Worm (Caenorhabditis elegans) whole organism, L1 larva: ENCODE data around the gene F26F2.3.

ENCODE experiments used
- C04F5.9 ChIP-seq: sonication (generic microtip); optimal IDR thresholded peaks from 2 replicates; lab custom pipeline; 2016; ENCODE audit warnings: missing genetic modification characterization, missing compliant biosample characterization
- C16A3.4 ChIP-seq: fragments of 150-350 bp; optimal IDR thresholded peaks from 2 replicates; lab custom pipeline; 2014; ENCODE audit warnings: missing biosample characterization, missing genetic modification characterization
- Y116A8C.19 ChIP-seq: sonication (generic microtip); optimal IDR thresholded peaks from 2 replicates; lab custom pipeline; 2016; ENCODE audit warnings: missing compliant biosample characterization, missing genetic modification characterization, borderline replicate concordance
- aha-1 ChIP-seq: fragments of 150-350 bp; optimal IDR thresholded peaks from 2 replicates; lab custom pipeline; 2014; ENCODE audit warnings: missing biosample characterization, missing genetic modification characterization
- ceh-82 ChIP-seq, 3 experiments: fragments of 150-350 bp in 1 of 3; sonication (generic microtip) in 2 of 3; optimal IDR thresholded peaks; 2 replicates each; lab custom pipeline; 2014 to 2017; ENCODE audit warnings: missing biosample characterization in 3 of 3, missing genetic modification characterization in 3 of 3
- ceh-88 ChIP-seq: fragments of 200-800 bp; sonication (Bioruptor generic); IDR thresholded peaks from 2 replicates; pipeline ENCODE4 v1.3.6; 2022; ENCODE audit warnings: missing genetic modification characterization, missing compliant biosample characterization
- ceh-90 ChIP-seq: sonication (generic microtip); optimal IDR thresholded peaks from 2 replicates; lab custom pipeline; 2016; ENCODE audit warnings: missing genetic modification characterization, missing compliant biosample characterization
- ces-1 ChIP-seq: fragments of 150-350 bp; optimal IDR thresholded peaks from 2 replicates; lab custom pipeline; 2014; ENCODE audit warnings: missing biosample characterization, missing genetic modification reagents, missing genetic modification characterization
- dpl-1 ChIP-seq, 3 experiments: fragments of 150-350 bp in 2 of 3; sonication (generic microtip) in 1 of 3; optimal IDR thresholded peaks; 2 replicates each; lab custom pipeline; 2014 to 2017; ENCODE audit warnings: missing biosample characterization in 3 of 3, missing genetic modification characterization in 3 of 3, missing genetic modification reagents in 3 of 3
- efl-1 ChIP-seq, 4 experiments: fragments of 150-350 bp; optimal IDR thresholded peaks in 3 of 4; peaks in 1 of 4; 1 replicate in 1 of 4; 2 replicates in 3 of 4; lab custom pipeline; 2014; ENCODE audit warnings: missing biosample characterization in 2 of 4, missing genetic modification characterization in 2 of 4, missing genetic modification reagents in 2 of 4
- efl-3 ChIP-seq: fragments of 200-800 bp; sonication (Bioruptor generic); optimal IDR thresholded peaks from 2 replicates; lab custom pipeline; 2018; ENCODE audit warnings: mild to moderate bottlenecking, missing genetic modification characterization, missing compliant biosample characterization
- elt-3 ChIP-seq, 6 experiments: fragments of 150-350 bp in 1 of 6; sonication (generic microtip); optimal IDR thresholded peaks; 2 replicates each; lab custom pipeline; 2017 to 2018; ENCODE audit warnings: missing biosample characterization in 6 of 6, missing genetic modification characterization in 6 of 6, inconsistent platforms in 1 of 6
- ets-5 ChIP-seq: fragments of 200-800 bp; sonication (Bioruptor generic); IDR thresholded peaks from 2 replicates; pipeline ENCODE4 v1.3.6; 2022; ENCODE audit warnings: missing genetic modification characterization, missing compliant biosample characterization
- fkh-10 ChIP-seq: sonication (generic microtip); optimal IDR thresholded peaks from 2 replicates; lab custom pipeline; 2017; ENCODE audit warnings: missing biosample characterization, missing genetic modification reagents, missing genetic modification characterization
- fos-1 ChIP-seq: fragments of 150-350 bp; optimal IDR thresholded peaks from 2 replicates; lab custom pipeline; 2014; ENCODE audit warnings: missing biosample characterization, missing genetic modification characterization
- grh-1 ChIP-seq: fragments of 200-800 bp; sonication (Bioruptor generic); IDR thresholded peaks from 2 replicates; pipeline ENCODE4 v1.3.6; 2022; ENCODE audit warnings: missing genetic modification reagents, missing genetic modification characterization, missing compliant biosample characterization
- hpl-2 ChIP-seq: fragments of 150-350 bp; optimal IDR thresholded peaks from 2 replicates; lab custom pipeline; 2014; ENCODE audit warnings: missing biosample characterization, missing genetic modification reagents, missing genetic modification characterization
- jun-1 ChIP-seq: fragments of 150-350 bp; optimal IDR thresholded peaks from 2 replicates; lab custom pipeline; 2014; ENCODE audit warnings: missing biosample characterization, missing genetic modification reagents, missing genetic modification characterization
- lin-35 ChIP-seq, 2 experiments: fragments of 150-350 bp; optimal IDR thresholded peaks; 2 replicates each; lab custom pipeline; 2014; ENCODE audit warnings: missing biosample characterization in 2 of 2, missing genetic modification characterization in 2 of 2, missing genetic modification reagents in 2 of 2
- lir-3 ChIP-seq: sonication (generic microtip); optimal IDR thresholded peaks from 2 replicates; lab custom pipeline; 2016; ENCODE audit warnings: mild to moderate bottlenecking, missing genetic modification characterization, moderate library complexity, missing compliant biosample characterization; ENCODE audit not compliant: poor library complexity
- mep-1 ChIP-seq: fragments of 150-350 bp; optimal IDR thresholded peaks from 2 replicates; lab custom pipeline; 2014; ENCODE audit warnings: missing biosample characterization, missing genetic modification characterization
- nhr-12 ChIP-seq: sonication (generic microtip); optimal IDR thresholded peaks from 2 replicates; lab custom pipeline; 2017; ENCODE audit warnings: missing biosample characterization, missing genetic modification characterization
- nhr-20 ChIP-seq: sonication (generic microtip); optimal IDR thresholded peaks from 2 replicates; lab custom pipeline; 2016; ENCODE audit warnings: mild to moderate bottlenecking, missing genetic modification characterization, missing compliant biosample characterization
- nhr-28 ChIP-seq: fragments of 150-350 bp; optimal IDR thresholded peaks from 2 replicates; lab custom pipeline; 2014; ENCODE audit warnings: missing biosample characterization, missing genetic modification characterization
- nhr-71 ChIP-seq: sonication (generic microtip); optimal IDR thresholded peaks from 2 replicates; lab custom pipeline; 2016; ENCODE audit warnings: mild to moderate bottlenecking, missing genetic modification characterization, moderate library complexity, missing compliant biosample characterization
- nhr-84 ChIP-seq: sonication (generic microtip); optimal IDR thresholded peaks from 2 replicates; lab custom pipeline; 2017; ENCODE audit warnings: missing biosample characterization, missing genetic modification characterization
- nhr-85 ChIP-seq: sonication (generic microtip); peaks from one replicate; lab custom pipeline; 2016; ENCODE audit warnings: missing genetic modification characterization, inconsistent platforms, missing compliant biosample characterization
- nhr-90 ChIP-seq: sonication (generic microtip); optimal IDR thresholded peaks from 2 replicates; lab custom pipeline; 2016; ENCODE audit warnings: mild to moderate bottlenecking, missing genetic modification characterization, missing compliant biosample characterization; ENCODE audit not compliant: poor library complexity
- pax-3 ChIP-seq: fragments of 200-800 bp; sonication (Bioruptor generic); optimal IDR thresholded peaks from 2 replicates; lab custom pipeline; 2018; ENCODE audit warnings: mild to moderate bottlenecking, missing genetic modification characterization, moderate library complexity, missing compliant biosample characterization
- pqm-1 ChIP-seq: sonication (generic microtip); optimal IDR thresholded peaks from 3 replicates; lab custom pipeline; 2017; ENCODE audit warnings: missing biosample characterization, missing genetic modification characterization
- skn-1 ChIP-seq: fragments of 150-350 bp; optimal IDR thresholded peaks from 2 replicates; lab custom pipeline; 2014; ENCODE audit warnings: missing biosample characterization, missing genetic modification characterization
- tlp-1 ChIP-seq: fragments of 150-350 bp; optimal IDR thresholded peaks from 2 replicates; lab custom pipeline; 2014; ENCODE audit warnings: missing biosample characterization, missing genetic modification characterization
- xbp-1 ChIP-seq: sonication (generic microtip); optimal IDR thresholded peaks from 2 replicates; lab custom pipeline; 2016; ENCODE audit warnings: missing genetic modification characterization, missing compliant biosample characterization
- zip-4 ChIP-seq: fragments of 200-800 bp; sonication (Bioruptor generic); optimal IDR thresholded peaks from 2 replicates; lab custom pipeline; 2018; ENCODE audit warnings: mild to moderate bottlenecking, missing genetic modification characterization, moderate library complexity, missing compliant biosample characterization

F26F2.3 gene

ce11 chrV:20525816-20526459, 40.4 kb downstream of the F26F2.3 start, which contains the start of the genes srh-166 and Y38H6C.24 (continued):
- TF ChIP-seq ets-5 (GFP tag; lab: Robert Waterston, UW): no peak
- no peak for TF ChIP-seq lin-35 (GFP tag; optimal IDR thresholded peaks at IDR 0.05; lab: Kevin White, UChicago)
- no peak for TF ChIP-seq ceh-82 (tag; optimal IDR thresholded peaks at IDR 0.05; lab: Kevin White, UChicago)
- no peak for TF ChIP-seq aha-1
- no peak for TF ChIP-seq hpl-2 (GFP tag; lab: Kevin White, UChicago)
- TF ChIP-seq ceh-88 (GFP tag; lab: Robert Waterston, UW): no peak

DNA sequence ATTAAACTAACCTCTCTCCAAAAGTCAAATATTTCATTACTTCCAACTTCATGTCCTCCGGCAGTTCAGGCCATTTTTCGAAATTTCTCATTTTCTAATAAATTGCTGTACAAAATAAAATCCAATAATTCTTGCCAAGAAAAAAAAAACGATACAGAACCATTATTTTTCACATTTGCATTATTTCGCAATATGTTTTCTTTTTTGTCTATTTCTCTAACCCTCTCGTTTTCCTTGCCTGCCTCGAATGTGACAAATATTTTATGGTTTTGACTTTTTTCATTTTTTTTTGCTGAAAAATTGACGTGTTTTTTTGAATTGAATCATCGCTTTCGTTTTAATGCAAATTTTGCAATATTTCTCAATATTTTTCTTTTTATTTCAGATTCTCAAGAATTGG, 44.1 kb downstream of the F26F2.3 start, which contains the start of the genes Y38H6C.9 and fbxa-150:
Y38H6C.9 (minus strand) TSS at position 52 of the 400 bp plus-strand sequence.
fbxa-150 (plus strand) TSS at position 380 of the 400 bp plus-strand sequence.
- TF ChIP-seq nhr-84 (tag; lab: Kevin White, UChicago): no peak
- TF ChIP-seq Y116A8C.19 (tag; lab: Kevin White, UChicago): no peak
- TF ChIP-seq zip-4 (GFP tag; lab: Kevin White, UChicago): peak; percentile 95
- no peak for TF ChIP-seq lir-3
- no peak for TF ChIP-seq pqm-1
- peak in 1 of 3 experiments; percentile 19 for TF ChIP-seq dpl-1 (GFP tag; optimal IDR thresholded peaks at IDR 0.05; lab: Kevin White, UChicago)
- TF ChIP-seq aha-1: no peak
- no peak for TF ChIP-seq ceh-90
- no peak for TF ChIP-seq efl-3 (GFP tag; lab: Kevin White, UChicago)
- peak; percentile 1 to 25 for TF ChIP-seq efl-1 (optimal IDR thresholded peaks at IDR 0.05; lab: Kevin White, UChicago)
- TF ChIP-seq efl-1 (GFP tag; optimal IDR thresholded peaks at IDR 0.05 in 1 of 2; lab: Kevin White, UChicago): peak in 1 of 2 experiments; percentile 8
- TF ChIP-seq mep-1: peak; percentile 45
- peak; percentile 8 for TF ChIP-seq skn-1 (tag; lab: Kevin White, UChicago)
- no peak for TF ChIP-seq nhr-71 (tag; lab: Kevin White, UChicago)
- TF ChIP-seq, all 84 proteins: peak for 5

DNA sequence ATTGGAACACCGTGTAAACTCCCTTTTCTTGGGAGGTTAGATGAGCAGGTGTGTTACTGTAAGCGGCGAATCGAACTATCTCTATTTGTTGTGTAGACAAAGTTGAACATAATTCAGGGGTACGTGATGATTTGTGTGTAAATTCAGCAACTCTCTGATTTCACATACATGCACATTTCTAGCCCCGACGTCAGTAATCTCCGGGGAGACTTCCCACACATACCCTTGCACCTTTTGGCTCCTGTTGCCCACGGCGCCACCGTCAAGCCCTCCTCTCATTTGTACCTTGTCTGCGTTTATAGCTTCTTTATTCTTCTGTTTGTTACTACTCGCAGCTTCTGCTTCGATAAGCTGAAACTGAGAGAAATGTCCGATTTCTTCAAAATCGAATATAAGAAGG, 47.4 kb downstream of the F26F2.3 start, which contains the start of gene Y38H6C.25:
Y38H6C.25 (plus strand) TSS at position 301 of the 400 bp plus-strand sequence.
- TF ChIP-seq nhr-90: no peak
- no peak for TF ChIP-seq pax-3 (tag; lab: Kevin White, UChicago)
- no peak for TF ChIP-seq tlp-1
- TF ChIP-seq elt-3 (tag; optimal IDR thresholded peaks at IDR 0.05; lab: Kevin White, UChicago): no peak
- TF ChIP-seq nhr-84 (tag; lab: Kevin White, UChicago): no peak
- TF ChIP-seq fkh-10 (GFP tag; lab: Kevin White, UChicago): no peak
- no peak for TF ChIP-seq mep-1
- TF ChIP-seq C04F5.9 (tag; lab: Kevin White, UChicago): no peak
- no peak for TF ChIP-seq grh-1 (GFP tag; lab: Robert Waterston, UW)
- no peak for TF ChIP-seq nhr-20 (tag; lab: Kevin White, UChicago)
- no peak for TF ChIP-seq efl-1 (optimal IDR thresholded peaks at IDR 0.05; lab: Kevin White, UChicago)
- no peak for TF ChIP-seq efl-1 (GFP tag; optimal IDR thresholded peaks at IDR 0.05 in 1 of 2; lab: Kevin White, UChicago)
- no peak for TF ChIP-seq xbp-1 (tag; lab: Kevin White, UChicago)
- no peak for TF ChIP-seq fos-1 (tag; lab: Kevin White, UChicago)
- no peak for TF ChIP-seq nhr-28 (tag; lab: Kevin White, UChicago)
- TF ChIP-seq nhr-85: no peak
- no peak for TF ChIP-seq jun-1 (tag; lab: Kevin White, UChicago)
- no peak for TF ChIP-seq ces-1
- no peak for TF ChIP-seq nhr-12 (tag; lab: Kevin White, UChicago)
- no peak for TF ChIP-seq C16A3.4 (tag; lab: Kevin White, UChicago)
- no peak for TF ChIP-seq ceh-82 (tag; optimal IDR thresholded peaks at IDR 0.05; lab: Kevin White, UChicago)

ce11 chrV:20517005-20517404, 49.3 kb downstream of the F26F2.3 start:
- peak; percentile 37 for TF ChIP-seq nhr-85
- no peak for TF ChIP-seq hpl-2 (GFP tag; lab: Kevin White, UChicago)
- TF ChIP-seq skn-1 (tag; lab: Kevin White, UChicago): no peak
